Fruit fly (Drosophila melanogaster): ENCODE results near the gene CG12213.
"Not testable (repeated sequence)": the region's sequence is repeated elsewhere in the genome, so short reads cannot be mapped to it uniquely, and the experiment has no call there.

The CG12213 gene

dm6 chr3R:11981962-11982361 is 14.5 kb upstream of the CG12213 start, which contains the start of gene CG12224:
CG12224 (minus strand) TSS chr3R:11982062.
- TF ChIP-seq CG8478 (optimal IDR thresholded peaks at IDR 0.05) = no peak
- TF ChIP-seq CTCF (optimal IDR thresholded peaks at IDR 0.05) = no peak

dm6 chr3R:11979879-11980571 is 12.5 kb upstream of the CG12213 start, which contains the start of gene CG18547:
CG18547 (minus strand) TSS chr3R:11980390.
- TF ChIP-seq CG8478 (optimal IDR thresholded peaks at IDR 0.05) (no peak), CTCF (optimal IDR thresholded peaks at IDR 0.05) (no peak)

dm6 chr3R:11978278-11978677 is 10.8 kb upstream of the CG12213 start:
- TF ChIP-seq CTCF (optimal IDR thresholded peaks at IDR 0.05) (no peak), CG8478 (optimal IDR thresholded peaks at IDR 0.05) (no peak)

- TF ChIP-seq CTCF (optimal IDR thresholded peaks at IDR 0.05) (no peak), CG8478 (optimal IDR thresholded peaks at IDR 0.05) (no peak)
Observed at dm6 chr3R:11977336-11977678, 9.8 kb upstream of the CG12213 start.

- TF ChIP-seq CG8478 (optimal IDR thresholded peaks at IDR 0.05) (no peak), CTCF (optimal IDR thresholded peaks at IDR 0.05) (no peak)
Observed at dm6 chr3R:11976556-11977335, 9.3 kb upstream of the CG12213 start, which contains the start of gene CG10005. CG10005 (minus strand) TSS chr3R:11977197.

dm6 chr3R:11974631-11975030 is 7.1 kb upstream of the CG12213 start, which contains the start of gene Tango9:
Tango9 (minus strand) TSS chr3R:11974910.
- no peak for TF ChIP-seq CTCF (optimal IDR thresholded peaks at IDR 0.05)
- TF ChIP-seq CG8478 (optimal IDR thresholded peaks at IDR 0.05) = no peak

dm6 chr3R:11973826-11974225 is 6.3 kb upstream of the CG12213 start:
- TF ChIP-seq CG8478 (optimal IDR thresholded peaks at IDR 0.05) (no peak), CTCF (optimal IDR thresholded peaks at IDR 0.05) (no peak)

dm6 chr3R:11971394-11971793 is 3.9 kb upstream of the CG12213 start, which contains the start of gene GC2:
GC2 (plus strand) TSS chr3R:11971694.
- no peak for TF ChIP-seq CG8478 (optimal IDR thresholded peaks at IDR 0.05)
- no peak for TF ChIP-seq CTCF (optimal IDR thresholded peaks at IDR 0.05)

- TF ChIP-seq CG8478 (optimal IDR thresholded peaks at IDR 0.05) (no peak), CTCF (optimal IDR thresholded peaks at IDR 0.05) (no peak)
Observed at dm6 chr3R:11969217-11969616, 1.7 kb upstream of the CG12213 start.

dm6 chr3R:11968030-11968753 is 701 bp upstream of the CG12213 start:
- TF ChIP-seq CTCF (optimal IDR thresholded peaks at IDR 0.05) (no peak), CG8478 (optimal IDR thresholded peaks at IDR 0.05) (no peak)

dm6 chr3R:11964000-11964399 is 3.5 kb downstream of the CG12213 start:
- TF ChIP-seq CG8478 (optimal IDR thresholded peaks at IDR 0.05) = no peak

dm6 chr3R:11962739-11963214 is 4.7 kb downstream of the CG12213 start, which contains the start of the genes CG3281 and aurA:
CG3281 (minus strand) TSS chr3R:11962805.
aurA (plus strand) TSS chr3R:11963124.
- TF ChIP-seq CTCF (optimal IDR thresholded peaks at IDR 0.05) (no peak), CG8478 (optimal IDR thresholded peaks at IDR 0.05) (no peak)

- TF ChIP-seq CTCF, CG8478 (optimal IDR thresholded peaks at IDR 0.05): not testable (repeated sequence)
Observed at dm6 chr3R:11958235-11958634, 9.3 kb downstream of the CG12213 start, which contains the start of gene Hsp70Ab. Hsp70Ab (plus strand) TSS chr3R:11958535.

- TF ChIP-seq CG8478 (optimal IDR thresholded peaks at IDR 0.05) (no peak), CTCF (optimal IDR thresholded peaks at IDR 0.05) (no peak)
Observed at dm6 chr3R:11957388-11957787, 10.1 kb downstream of the CG12213 start.

- TF ChIP-seq CTCF, CG8478 (optimal IDR thresholded peaks at IDR 0.05): not testable (repeated sequence)
Observed at dm6 chr3R:11956444-11956843, 11.0 kb downstream of the CG12213 start, which contains the start of gene Hsp70Aa. Hsp70Aa (minus strand) TSS chr3R:11956544.

Measured in S2 (cell line).